Fruit fly (Drosophila melanogaster) whole organism, adult: ENCODE results near the gene foxo.

Source experiments
- CG11617 ChIP-seq: fragments of 200-800 bp; sonication (Bioruptor generic); optimal IDR thresholded peaks from 2 replicates; lab custom pipeline; 2017; ENCODE audit warnings: mild to moderate bottlenecking, missing biosample characterization, missing genetic modification reagents, missing genetic modification characterization
- CG12768 ChIP-seq: fragments of 200-800 bp; sonication (Bioruptor generic); optimal IDR thresholded peaks from 2 replicates; lab custom pipeline; 2017; ENCODE audit warnings: missing biosample characterization, missing genetic modification characterization, mild to moderate bottlenecking, moderate library complexity, missing genetic modification reagents
- CG14711 ChIP-seq: fragments of 200-800 bp; sonication (Bioruptor generic); optimal IDR thresholded peaks from 2 replicates; lab custom pipeline; 2018; ENCODE audit warnings: missing biosample characterization, mild to moderate bottlenecking, missing genetic modification characterization, moderate library complexity
- CG1620 ChIP-seq: fragments of 200-800 bp; sonication (Bioruptor generic); optimal IDR thresholded peaks from 2 replicates; lab custom pipeline; 2016; ENCODE audit warnings: missing biosample characterization, missing genetic modification characterization
- CG5204 ChIP-seq: fragments of 200-800 bp; sonication (Bioruptor generic); optimal IDR thresholded peaks from 2 replicates; lab custom pipeline; 2016; ENCODE audit warnings: missing biosample characterization, missing genetic modification characterization
- cic ChIP-seq: fragments of 200-800 bp; sonication (Bioruptor generic); optimal IDR thresholded peaks from 2 replicates; lab custom pipeline; 2017; ENCODE audit warnings: missing biosample characterization, mild to moderate bottlenecking, missing genetic modification characterization, moderate library complexity
- ovo ChIP-seq: fragments of 200-800 bp; sonication (Bioruptor generic); optimal IDR thresholded peaks from 2 replicates; lab custom pipeline; 2016; ENCODE audit warnings: missing biosample characterization, missing genetic modification characterization
- pad ChIP-seq: fragments of 200-800 bp; sonication (Bioruptor generic); optimal IDR thresholded peaks from 3 replicates; lab custom pipeline; 2017; ENCODE audit warnings: missing biosample characterization, missing genetic modification characterization, mild to moderate bottlenecking, moderate library complexity, missing genetic modification reagents

DNA sequence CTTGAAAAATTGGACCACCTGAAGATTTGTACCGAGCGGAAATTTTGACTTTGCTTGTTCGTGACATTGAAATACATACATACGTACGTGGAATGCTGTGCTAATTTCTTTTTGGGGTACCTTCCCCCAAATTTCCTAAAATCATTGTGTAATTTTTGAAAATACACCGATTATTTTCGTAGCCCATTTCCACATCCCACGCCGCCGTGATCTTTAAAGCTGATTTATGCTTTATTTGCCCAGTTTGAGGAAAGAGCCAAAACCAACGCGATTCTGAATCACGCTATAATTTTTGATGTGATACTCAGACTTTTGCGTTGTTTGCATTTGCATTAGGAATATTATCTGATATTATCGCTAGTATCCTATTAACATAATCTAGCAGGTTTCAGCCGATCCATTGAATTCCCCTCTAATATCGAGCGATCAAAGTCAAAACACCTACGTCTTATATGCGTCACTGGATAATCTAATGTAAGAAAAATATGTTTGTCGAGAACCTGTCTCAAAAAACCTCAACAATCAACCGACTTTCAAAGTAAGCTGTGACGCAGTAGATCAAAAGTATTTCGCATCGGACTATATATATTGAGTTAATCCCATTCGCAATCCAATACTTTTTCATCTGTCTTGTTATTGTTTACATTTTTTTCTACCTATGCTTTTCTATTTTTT lies 6.3 kb downstream of the foxo start:
- TF ChIP-seq CG11617 (GFP tag; lab: Kevin White, UChicago), result no peak
- no peak for TF ChIP-seq CG12768 (GFP tag; lab: Kevin White, UChicago)
- TF ChIP-seq ovo, result no peak
- TF ChIP-seq CG14711 (tag; lab: Kevin White, UChicago), result no peak
- TF ChIP-seq CG1620, result no peak
- TF ChIP-seq pad (GFP tag; lab: Kevin White, UChicago), result no peak
- no peak for TF ChIP-seq CG5204
- TF ChIP-seq cic (GFP tag; lab: Kevin White, UChicago), result peak; percentile 21
